Worm (Caenorhabditis elegans): ENCODE measurements around the gene F55A11.1.

Gene F55A11.1

DNA sequence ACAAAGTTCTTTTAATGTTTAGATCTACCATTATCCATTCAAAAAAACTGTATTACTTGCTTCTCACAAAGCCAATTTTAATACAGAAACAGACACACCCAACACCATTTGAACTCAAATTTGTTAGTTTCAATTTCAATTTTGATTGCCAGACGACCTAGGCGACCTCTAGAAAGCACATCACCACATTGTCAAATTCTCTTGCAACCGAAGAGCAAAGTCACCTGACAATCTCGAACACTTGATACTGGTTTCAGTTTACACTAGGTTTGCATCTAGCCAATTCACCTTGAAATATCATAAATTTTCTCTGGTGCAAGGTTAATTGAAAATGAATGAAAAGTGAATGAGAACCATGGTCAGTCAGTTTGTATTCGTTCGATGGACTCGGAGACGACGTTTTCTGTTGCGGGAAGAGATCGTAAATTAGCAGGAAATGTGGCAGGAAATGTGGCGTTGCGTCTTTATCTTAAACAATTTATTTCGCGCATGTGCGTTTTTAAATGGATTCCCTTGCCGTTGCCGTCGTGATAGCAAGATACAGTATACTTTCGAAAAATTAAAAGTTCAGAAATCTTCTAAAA is 33.2 kb upstream of the F55A11.1 start:
- TF ChIP-seq nhr-43 (tag; optimal IDR thresholded peaks at IDR 0.05; ENCODE audit: poor library complexity, severe bottlenecking), result peak; percentile 47
- TF ChIP-seq nhr-25 (tag; optimal IDR thresholded peaks at IDR 0.05), result peak; percentile 79
- no peak for TF ChIP-seq unc-39 (tag; optimal IDR thresholded peaks at IDR 0.05)

DNA sequence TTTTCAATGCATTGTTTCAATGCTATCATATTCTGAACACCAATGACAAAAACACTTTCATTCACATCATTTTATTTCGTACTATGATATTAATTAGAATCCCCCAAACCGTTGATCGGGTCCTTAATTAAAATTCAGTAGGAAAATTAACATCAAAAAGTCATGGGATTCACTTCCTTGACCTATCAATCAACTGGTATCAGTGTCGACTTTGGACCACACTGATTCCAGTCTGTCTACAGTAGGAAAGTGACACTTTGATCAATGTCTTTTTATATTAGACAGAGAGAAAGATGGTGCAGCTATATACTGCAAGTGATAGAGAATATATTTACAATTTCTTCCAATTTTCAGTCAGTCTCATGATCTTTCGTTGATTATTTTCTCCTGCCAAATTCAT is 32.2 kb upstream of the F55A11.1 start:
- TF ChIP-seq mml-1 (tag; optimal IDR thresholded peaks at IDR 0.05) (no peak), nhr-28 (tag; optimal IDR thresholded peaks at IDR 0.05) (no peak), nhr-23 (tag; optimal IDR thresholded peaks at IDR 0.05) (peak; percentile 37), nhr-43 (tag; optimal IDR thresholded peaks at IDR 0.05; ENCODE audit: poor library complexity, severe bottlenecking) (peak; percentile 31), jun-1 (tag; optimal IDR thresholded peaks at IDR 0.05) (peak; percentile 2), elt-1 (tag; optimal IDR thresholded peaks at IDR 0.05) (no peak)

DNA sequence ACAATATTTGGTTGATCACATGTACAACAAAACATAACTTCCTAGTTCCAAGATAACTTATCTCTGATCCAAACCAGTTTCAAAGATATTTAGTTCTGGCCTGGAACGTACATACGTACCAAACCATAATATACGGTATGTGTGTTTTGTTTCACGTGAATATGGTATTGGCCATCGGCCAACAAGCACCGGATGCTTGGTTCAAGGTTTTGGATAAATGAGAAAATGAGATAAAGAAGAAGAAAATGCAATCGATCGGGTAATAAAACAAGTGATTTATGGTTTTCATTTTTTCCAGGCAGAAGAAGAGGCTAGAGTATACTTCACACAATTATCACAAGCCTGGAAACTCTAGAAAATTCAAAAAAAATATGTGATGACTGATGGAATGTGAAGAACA is 31.2 kb upstream of the F55A11.1 start:
- TF ChIP-seq nhr-76 (tag; optimal IDR thresholded peaks at IDR 0.05) (no peak), nhr-25 (tag; optimal IDR thresholded peaks at IDR 0.05) (peak; percentile 23), elt-3 (tag; optimal IDR thresholded peaks at IDR 0.05) (no peak), nhr-23 (tag; optimal IDR thresholded peaks at IDR 0.05) (peak; percentile 64), ceh-28 (tag; optimal IDR thresholded peaks at IDR 0.05) (peak; percentile 47), pha-4 (tag; optimal IDR thresholded peaks at IDR 0.05) (no peak), egl-27 (tag; optimal IDR thresholded peaks at IDR 0.05) (no peak), mdl-1 (tag; optimal IDR thresholded peaks at IDR 0.05) (no peak), daf-12 (tag; optimal IDR thresholded peaks at IDR 0.05) (no peak), snpc-4 (tag; optimal IDR thresholded peaks at IDR 0.05) (no peak), ceh-9 (tag; optimal IDR thresholded peaks at IDR 0.05) (no peak), ama-1 (optimal IDR thresholded peaks at IDR 0.05) (no peak)

DNA sequence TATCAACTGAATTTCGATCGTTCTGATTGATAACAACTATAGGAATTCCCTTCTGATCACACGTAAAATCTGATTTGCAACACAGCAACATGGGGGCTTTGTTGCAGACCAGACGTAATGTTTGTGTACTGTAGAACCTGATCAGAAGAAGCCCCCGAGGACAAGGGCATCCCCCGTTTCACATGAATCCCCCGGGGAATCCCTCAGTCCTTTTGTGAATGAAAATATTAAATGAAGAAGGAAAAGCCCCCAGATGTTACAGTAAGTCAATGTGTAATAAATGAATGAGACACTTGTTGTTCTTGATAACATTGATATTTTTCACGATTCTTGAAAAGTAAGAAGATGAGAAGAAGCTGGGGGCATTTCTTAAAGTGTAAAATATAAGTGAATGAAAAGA is 30.0 kb upstream of the F55A11.1 start:
- TF ChIP-seq unc-62 (GFP tag; optimal IDR thresholded peaks at IDR 0.05), result no peak
- TF ChIP-seq mml-1 (tag; optimal IDR thresholded peaks at IDR 0.05), result no peak
- TF ChIP-seq daf-12 (tag; optimal IDR thresholded peaks at IDR 0.05), result no peak
- TF ChIP-seq nfya-1 (tag; optimal IDR thresholded peaks at IDR 0.05; ENCODE audit: insufficient read depth), result no peak
- peak; percentile 52 for TF ChIP-seq nhr-43 (tag; optimal IDR thresholded peaks at IDR 0.05; ENCODE audit: poor library complexity, severe bottlenecking)
- TF ChIP-seq ZK546.5 (tag; optimal IDR thresholded peaks at IDR 0.05), result no peak
- TF ChIP-seq sea-2 (GFP tag; optimal IDR thresholded peaks at IDR 0.05), result no peak
- no peak for TF ChIP-seq lin-15B (tag; optimal IDR thresholded peaks at IDR 0.05)
- TF ChIP-seq elt-3 (tag; optimal IDR thresholded peaks at IDR 0.05), result no peak
- TF ChIP-seq nhr-25 (tag; optimal IDR thresholded peaks at IDR 0.05), result peak; percentile 64
- TF ChIP-seq nhr-77 (tag; optimal IDR thresholded peaks at IDR 0.05), result no peak
- no peak for TF ChIP-seq lin-39 (tag; optimal IDR thresholded peaks at IDR 0.05)
- no peak for TF ChIP-seq snpc-4 (tag; optimal IDR thresholded peaks at IDR 0.05)

DNA sequence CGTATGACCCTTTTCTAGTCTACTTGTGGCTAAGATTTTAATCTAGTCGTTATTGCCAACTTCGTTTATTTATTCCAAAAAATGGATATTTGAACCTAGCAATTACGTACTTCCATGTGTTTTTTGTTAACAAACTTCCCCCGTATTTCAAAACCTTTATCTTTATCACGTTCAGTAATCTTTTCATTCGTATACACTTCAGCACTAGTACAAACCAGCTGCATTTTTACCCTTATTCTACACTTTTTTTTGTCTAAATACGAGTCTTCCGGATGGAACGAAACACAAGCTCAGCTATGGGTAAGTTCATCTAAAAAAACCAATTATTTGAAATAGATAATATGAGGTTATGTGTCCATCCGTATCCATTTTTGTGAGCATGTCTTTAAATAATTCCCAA is 25.3 kb upstream of the F55A11.1 start, which contains the start of gene D2023.1:
D2023.1 (plus strand) TSS at position 77 of the 400 bp plus-strand sequence.
- no peak for TF ChIP-seq unc-62 (GFP tag; optimal IDR thresholded peaks at IDR 0.05)
- no peak for TF ChIP-seq ceh-16 (tag; optimal IDR thresholded peaks at IDR 0.05)
- no peak for TF ChIP-seq nhr-67 (tag; optimal IDR thresholded peaks at IDR 0.05)
- no peak for TF ChIP-seq egl-27 (tag; optimal IDR thresholded peaks at IDR 0.05)
- TF ChIP-seq ama-1 (optimal IDR thresholded peaks at IDR 0.05), result no peak
- TF ChIP-seq nhr-77 (tag; optimal IDR thresholded peaks at IDR 0.05), result no peak
- TF ChIP-seq R02D3.7 (tag; optimal IDR thresholded peaks at IDR 0.05), result no peak
- no peak for TF ChIP-seq egl-5 (tag; optimal IDR thresholded peaks at IDR 0.05)
- no peak for TF ChIP-seq mml-1 (tag; optimal IDR thresholded peaks at IDR 0.05)
- TF ChIP-seq fkh-10 (GFP tag; optimal IDR thresholded peaks at IDR 0.05), result no peak
- no peak for TF ChIP-seq aly-2 (tag; optimal IDR thresholded peaks at IDR 0.05)

DNA sequence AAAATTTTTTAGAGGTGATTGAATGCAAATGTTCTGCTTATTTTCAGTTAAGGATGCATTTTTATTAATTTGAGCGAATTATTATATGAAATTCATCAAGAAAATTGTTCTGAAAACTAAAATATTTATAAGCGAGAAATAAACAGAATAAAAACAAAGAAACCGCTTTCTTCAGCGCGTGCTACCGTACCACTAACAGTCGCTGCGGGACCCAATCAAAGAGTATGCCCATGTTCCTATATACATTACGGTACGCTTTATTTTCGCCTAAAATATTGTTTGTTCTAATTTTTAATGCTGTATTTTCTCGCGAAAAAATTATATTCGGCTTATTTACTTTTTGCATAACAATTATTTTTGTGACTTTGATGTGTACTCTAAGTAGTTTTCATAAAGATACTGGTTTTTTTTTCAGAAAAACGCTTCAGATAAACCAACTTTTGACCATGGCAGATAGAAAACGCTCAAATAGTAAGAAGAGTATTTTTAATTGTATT is 23.6 kb upstream of the F55A11.1 start, which contains the start of gene F55A11.8:
F55A11.8 (plus strand) TSS at position 447 of the 497 bp plus-strand sequence.
- TF ChIP-seq lin-15B (tag; optimal IDR thresholded peaks at IDR 0.05), result no peak
- no peak for TF ChIP-seq ceh-82 (tag; optimal IDR thresholded peaks at IDR 0.05)
- TF ChIP-seq unc-62 (GFP tag; optimal IDR thresholded peaks at IDR 0.05), result no peak
- TF ChIP-seq ztf-11 (tag; optimal IDR thresholded peaks at IDR 0.05), result no peak
- TF ChIP-seq nhr-67 (tag; optimal IDR thresholded peaks at IDR 0.05), result no peak
- TF ChIP-seq fkh-2 (tag; optimal IDR thresholded peaks at IDR 0.05), result no peak
- TF ChIP-seq ceh-9 (tag; optimal IDR thresholded peaks at IDR 0.05), result no peak
- no peak for TF ChIP-seq nfya-1 (tag; optimal IDR thresholded peaks at IDR 0.05; ENCODE audit: insufficient read depth)
- TF ChIP-seq lin-39 (tag; optimal IDR thresholded peaks at IDR 0.05), result no peak
- no peak for TF ChIP-seq egl-5 (tag; optimal IDR thresholded peaks at IDR 0.05)
- no peak for TF ChIP-seq nhr-43 (tag; optimal IDR thresholded peaks at IDR 0.05; ENCODE audit: poor library complexity, severe bottlenecking)

Measured in whole organism, L3 larva.